Worm (Caenorhabditis elegans): ENCODE results near the gene natb-1.

ce11 chrV:8000929-8001513 is 17.8 kb upstream of the natb-1 start, which contains the start of gene Y97E10AR.1:
- no peak for TF ChIP-seq ZK546.5 (tag; optimal IDR thresholded peaks at IDR 0.05)
- no peak for TF ChIP-seq nhr-21 (tag; optimal IDR thresholded peaks at IDR 0.05)
- peak; percentile 15 for TF ChIP-seq skn-1 (tag; optimal IDR thresholded peaks at IDR 0.05)

Measured in whole organism, L2 larva.